Worm (Caenorhabditis elegans): Measurements from ENCODE around the gene Y50E8A.5.
"Not testable (repeated sequence)": the region's sequence is repeated elsewhere in the genome, so short reads cannot be mapped to it uniquely, and the experiment has no call there.

The Y50E8A.5 gene

ce11 chrV:14736851-14737250 lies at the start of gene Y50E8A.5:
Gene Y50E8A.5, minus strand, starts transcription at chrV:14736951.
- TF ChIP-seq flt-1 (GFP tag; IDR thresholded peaks at IDR 0.05) (no peak), med-1 (GFP tag; optimal IDR thresholded peaks at IDR 0.05; ENCODE audit: insufficient read depth) (no peak), cog-1 (tag; optimal IDR thresholded peaks at IDR 0.05) (no peak), ztf-23 (GFP tag; IDR thresholded peaks at IDR 0.05) (no peak), ref-1 (GFP tag; conservative IDR thresholded peaks at IDR 0.05) (no peak), tab-1 (GFP tag; IDR thresholded peaks at IDR 0.05) (no peak), klf-2 (GFP tag; conservative IDR thresholded peaks at IDR 0.05) (no peak), T22C8.4 (GFP tag; IDR thresholded peaks at IDR 0.05) (no peak), ztf-29 (GFP tag; IDR thresholded peaks at IDR 0.05) (no peak)

DNA sequence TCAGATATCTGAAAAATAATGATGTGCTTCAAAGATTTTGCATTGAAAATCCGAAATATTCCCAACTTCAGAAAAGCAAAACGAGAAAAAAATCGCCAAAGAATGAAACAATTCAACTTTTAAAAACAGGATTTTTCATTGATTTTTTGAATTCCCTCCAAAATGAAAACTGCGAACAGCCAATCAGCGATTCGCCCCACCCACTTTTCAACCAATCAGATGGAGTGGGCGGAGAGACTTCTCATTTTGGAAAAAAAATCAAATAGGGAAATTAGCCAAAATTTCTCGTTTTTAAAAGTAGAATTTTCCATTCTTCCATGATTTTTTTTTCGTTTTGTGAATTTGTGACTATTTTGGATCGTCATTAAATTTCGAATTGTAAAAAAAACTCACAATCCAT lies 48.0 kb upstream of the Y50E8A.5 start:
- TF ChIP-seq flt-1 (GFP tag; IDR thresholded peaks at IDR 0.05) (no peak), ztf-23 (GFP tag; IDR thresholded peaks at IDR 0.05) (no peak), ztf-29 (GFP tag; IDR thresholded peaks at IDR 0.05) (no peak), klf-2 (GFP tag; conservative IDR thresholded peaks at IDR 0.05) (no peak), med-1 (GFP tag; optimal IDR thresholded peaks at IDR 0.05; ENCODE audit: insufficient read depth) (no peak), ref-1 (GFP tag; conservative IDR thresholded peaks at IDR 0.05) (no peak), cog-1 (tag; optimal IDR thresholded peaks at IDR 0.05) (no peak), T22C8.4 (GFP tag; IDR thresholded peaks at IDR 0.05) (no peak), tab-1 (GFP tag; IDR thresholded peaks at IDR 0.05) (no peak)

DNA sequence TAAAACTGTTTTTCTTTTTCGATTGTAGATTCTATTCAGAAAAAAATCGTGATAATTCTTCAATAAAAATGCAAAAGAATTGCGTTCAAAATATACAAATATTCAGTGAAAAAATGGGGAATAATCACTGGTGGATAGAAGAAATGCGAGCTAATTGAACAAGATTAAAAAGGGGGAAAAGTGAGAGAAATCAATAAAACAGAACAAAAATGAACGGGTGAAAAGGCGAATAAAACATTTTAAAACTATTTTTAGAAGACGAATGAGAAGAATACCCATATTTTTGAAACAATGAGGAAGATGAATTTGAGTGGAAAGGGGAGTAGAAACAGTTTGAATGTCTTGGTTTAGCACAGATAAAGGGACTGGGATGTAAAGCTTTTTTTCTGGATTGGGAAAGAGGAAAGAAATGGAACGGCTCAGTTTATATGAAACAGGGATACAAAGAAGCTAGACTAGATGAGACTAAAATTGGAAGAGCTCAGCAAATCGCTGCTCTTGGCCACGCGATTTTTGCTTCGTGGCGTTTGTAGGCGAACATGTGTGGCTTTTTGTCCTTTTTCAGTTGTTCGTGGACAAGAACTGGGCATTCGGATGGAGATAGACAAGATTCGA lies 47.5 kb upstream of the Y50E8A.5 start, which contains the start of gene Y50E8A.12:
Y50E8A.12 (minus strand) TSS at position 51 of the 615 bp plus-strand sequence.
- no peak for TF ChIP-seq ref-1 (GFP tag; conservative IDR thresholded peaks at IDR 0.05)
- TF ChIP-seq ztf-29 (GFP tag; IDR thresholded peaks at IDR 0.05): no peak
- no peak for TF ChIP-seq ztf-23 (GFP tag; IDR thresholded peaks at IDR 0.05)
- no peak for TF ChIP-seq klf-2 (GFP tag; conservative IDR thresholded peaks at IDR 0.05)
- no peak for TF ChIP-seq T22C8.4 (GFP tag; IDR thresholded peaks at IDR 0.05)
- no peak for TF ChIP-seq med-1 (GFP tag; optimal IDR thresholded peaks at IDR 0.05; ENCODE audit: insufficient read depth)
- TF ChIP-seq cog-1 (tag; optimal IDR thresholded peaks at IDR 0.05): no peak
- no peak for TF ChIP-seq tab-1 (GFP tag; IDR thresholded peaks at IDR 0.05)
- no peak for TF ChIP-seq flt-1 (GFP tag; IDR thresholded peaks at IDR 0.05)

- TF ChIP-seq T22C8.4 (GFP tag; IDR thresholded peaks at IDR 0.05): no peak
- TF ChIP-seq med-1 (GFP tag; optimal IDR thresholded peaks at IDR 0.05; ENCODE audit: insufficient read depth): no peak
- no peak for TF ChIP-seq flt-1 (GFP tag; IDR thresholded peaks at IDR 0.05)
- TF ChIP-seq ztf-29 (GFP tag; IDR thresholded peaks at IDR 0.05): no peak
- TF ChIP-seq ref-1 (GFP tag; conservative IDR thresholded peaks at IDR 0.05): no peak
- no peak for TF ChIP-seq cog-1 (tag; optimal IDR thresholded peaks at IDR 0.05)
- no peak for TF ChIP-seq ztf-23 (GFP tag; IDR thresholded peaks at IDR 0.05)
- no peak for TF ChIP-seq tab-1 (GFP tag; IDR thresholded peaks at IDR 0.05)
- no peak for TF ChIP-seq klf-2 (GFP tag; conservative IDR thresholded peaks at IDR 0.05)
Observed at ce11 chrV:14781130-14781529, 44.4 kb upstream of the Y50E8A.5 start, which contains the start of gene Y50E8A.11. Gene Y50E8A.11, plus strand, starts transcription at chrV:14781430.

ce11 chrV:14779644-14780043 lies 42.9 kb upstream of the Y50E8A.5 start, which contains the start of the genes scrm-7 and Y50E8A.10:
Gene scrm-7, minus strand, starts transcription at chrV:14779744.
Gene Y50E8A.10, plus strand, starts transcription at chrV:14779996.
- TF ChIP-seq flt-1 (GFP tag; IDR thresholded peaks at IDR 0.05) (no peak), ref-1 (GFP tag; conservative IDR thresholded peaks at IDR 0.05) (no peak), med-1 (GFP tag; optimal IDR thresholded peaks at IDR 0.05; ENCODE audit: insufficient read depth) (no peak), T22C8.4 (GFP tag; IDR thresholded peaks at IDR 0.05) (no peak), ztf-23 (GFP tag; IDR thresholded peaks at IDR 0.05) (no peak), ztf-29 (GFP tag; IDR thresholded peaks at IDR 0.05) (no peak), klf-2 (GFP tag; conservative IDR thresholded peaks at IDR 0.05) (no peak), cog-1 (tag; optimal IDR thresholded peaks at IDR 0.05) (no peak), tab-1 (GFP tag; IDR thresholded peaks at IDR 0.05) (no peak)

DNA sequence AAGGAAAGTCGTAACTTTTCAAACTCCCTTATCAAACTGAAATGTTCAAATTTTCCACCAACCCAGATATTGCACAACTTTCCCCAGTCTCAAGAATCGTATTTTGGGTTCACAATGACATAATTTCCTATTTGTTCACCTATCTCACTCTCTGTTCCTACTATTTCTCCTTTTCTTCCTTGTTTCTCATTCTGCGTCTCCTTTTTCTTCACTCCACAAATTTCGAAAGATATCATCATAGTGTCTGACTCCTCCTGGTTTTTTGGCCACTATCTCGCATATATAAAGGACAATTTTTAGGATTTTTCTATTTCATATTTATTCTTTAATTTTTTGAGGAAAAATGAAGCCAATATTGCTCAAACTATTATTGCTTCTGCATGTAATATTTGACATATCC lies 36.3 kb upstream of the Y50E8A.5 start, which contains the start of gene haf-7:
haf-7 (plus strand) TSS at position 211 of the 400 bp plus-strand sequence.
- TF ChIP-seq T22C8.4 (GFP tag; IDR thresholded peaks at IDR 0.05) (no peak), cog-1 (tag; optimal IDR thresholded peaks at IDR 0.05) (peak; percentile 21)

DNA sequence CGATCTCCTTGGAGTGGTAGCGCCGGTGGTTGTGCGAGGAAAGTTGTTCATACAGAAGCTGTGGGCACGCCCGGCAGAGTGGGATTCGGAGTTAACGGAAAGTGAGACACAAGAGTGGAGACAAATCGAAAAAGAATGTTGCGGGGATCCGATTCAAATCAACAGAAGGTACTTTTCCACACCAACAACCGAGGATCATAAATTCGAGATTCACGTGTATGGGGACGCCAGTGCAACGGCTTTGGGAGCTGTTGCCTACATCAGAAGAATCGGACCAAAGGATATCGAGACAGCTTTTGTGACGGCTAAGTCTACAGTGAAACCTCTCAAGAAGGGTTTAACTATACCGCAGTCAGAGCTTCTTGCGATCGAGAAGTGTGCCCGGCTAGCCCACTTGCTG lies 26.8 kb upstream of the Y50E8A.5 start:
- TF ChIP-seq ztf-29 (GFP tag; IDR thresholded peaks at IDR 0.05) (no peak), flt-1 (GFP tag; IDR thresholded peaks at IDR 0.05) (no peak), ztf-23 (GFP tag; IDR thresholded peaks at IDR 0.05) (no peak), tab-1 (GFP tag; IDR thresholded peaks at IDR 0.05) (no peak)

ce11 chrV:14762563-14762962 lies 25.8 kb upstream of the Y50E8A.5 start:
- no peak for TF ChIP-seq ztf-29 (GFP tag; IDR thresholded peaks at IDR 0.05)
- TF ChIP-seq med-1 (GFP tag; optimal IDR thresholded peaks at IDR 0.05; ENCODE audit: insufficient read depth): no peak
- no peak for TF ChIP-seq klf-2 (GFP tag; conservative IDR thresholded peaks at IDR 0.05)
- TF ChIP-seq T22C8.4 (GFP tag; IDR thresholded peaks at IDR 0.05): no peak
- no peak for TF ChIP-seq tab-1 (GFP tag; IDR thresholded peaks at IDR 0.05)
- TF ChIP-seq flt-1 (GFP tag; IDR thresholded peaks at IDR 0.05): no peak
- TF ChIP-seq ztf-23 (GFP tag; IDR thresholded peaks at IDR 0.05): no peak
- TF ChIP-seq cog-1 (tag; optimal IDR thresholded peaks at IDR 0.05): no peak
- TF ChIP-seq ref-1 (GFP tag; conservative IDR thresholded peaks at IDR 0.05): no peak

- not testable (repeated sequence) for TF ChIP-seq cog-1 (tag; optimal IDR thresholded peaks at IDR 0.05); T22C8.4 (GFP tag; IDR thresholded peaks at IDR 0.05); ztf-23 (GFP tag; IDR thresholded peaks at IDR 0.05)
Observed at ce11 chrV:14750357-14750756, 13.6 kb upstream of the Y50E8A.5 start, which contains the start of gene nspa-10. Gene nspa-10, minus strand, starts transcription at chrV:14750457.

DNA sequence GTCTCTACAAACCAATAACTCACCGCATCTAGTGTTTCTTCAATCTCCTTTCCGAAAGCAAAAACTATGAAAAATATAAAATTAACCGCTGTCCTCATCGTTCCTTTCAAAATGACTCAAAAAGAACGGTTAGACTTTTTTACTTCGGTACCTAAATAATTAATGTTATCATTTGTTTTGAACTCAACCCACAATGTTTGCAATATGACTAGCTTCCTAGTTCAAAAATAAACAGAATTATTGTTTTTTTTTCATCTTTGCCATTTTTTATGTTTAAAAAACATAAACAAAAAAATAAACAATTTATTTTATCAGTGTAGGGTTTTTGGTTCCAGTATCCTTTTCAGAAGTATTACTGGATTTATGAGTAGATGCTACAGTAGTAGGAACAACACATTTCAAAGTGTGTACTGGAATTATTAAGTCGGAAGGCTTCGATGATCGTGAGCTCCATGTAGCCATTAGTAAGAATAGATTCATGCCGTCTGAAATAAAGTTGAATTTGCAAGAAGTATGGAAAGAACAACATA lies 11.9 kb upstream of the Y50E8A.5 start, which contains the start of the genes lipl-8 and Y50E8A.22:
lipl-8 (minus strand) TSS at position 101 of the 530 bp plus-strand sequence.
Y50E8A.22 (minus strand) TSS at position 480 of the 530 bp plus-strand sequence.
- TF ChIP-seq med-1 (GFP tag; optimal IDR thresholded peaks at IDR 0.05; ENCODE audit: insufficient read depth) (no peak), tab-1 (GFP tag; IDR thresholded peaks at IDR 0.05) (no peak), ref-1 (GFP tag; conservative IDR thresholded peaks at IDR 0.05) (no peak)

Data from whole organism, midembryonic.